Fruit fly (Drosophila melanogaster) whole organism, prepupa: Measurements from ENCODE around the gene Sgs8.

Source experiments
- CG15336 ChIP-seq: fragments of 200-800 bp; sonication (Bioruptor generic); IDR thresholded peaks from 2 replicates; pipeline ENCODE4 v1.3.6; 2022; ENCODE audit warnings: missing biosample characterization, missing genetic modification characterization
- CG6163 ChIP-seq: fragments of 200-800 bp; sonication (Bioruptor generic); IDR thresholded peaks from 3 replicates; pipeline ENCODE4 v1.3.6; 2022; ENCODE audit warnings: missing biosample characterization, missing genetic modification characterization
- Eip78C ChIP-seq: fragments of 200-800 bp; sonication (Bioruptor generic); peaks from one replicate; lab custom pipeline; 2016; ENCODE audit warnings: missing biosample characterization, missing genetic modification characterization
- Smox ChIP-seq: fragments of 200-800 bp; sonication (Bioruptor generic); optimal IDR thresholded peaks from 3 replicates; lab custom pipeline; 2016; ENCODE audit warnings: missing biosample characterization, missing genetic modification characterization
- Sox14 ChIP-seq: fragments of 200-800 bp; sonication (Bioruptor generic); optimal IDR thresholded peaks from 3 replicates; lab custom pipeline; 2016; ENCODE audit warnings: missing biosample characterization, missing genetic modification characterization
- Sox15 ChIP-seq: fragments of 200-800 bp; sonication (Bioruptor generic); optimal IDR thresholded peaks from 3 replicates; lab custom pipeline; 2016; ENCODE audit warnings: missing biosample characterization, missing genetic modification characterization

dm6 chr3L:11533704-11534319 lies 24.6 kb upstream of the Sgs8 start:
- TF ChIP-seq Sox15 (GFP tag; lab: Kevin White, UChicago) (no peak), CG6163 (GFP tag; lab: Robert Waterston, UW) (no peak), Smox (peak; percentile 61), Eip78C (peak; percentile 79), Sox14 (GFP tag; lab: Kevin White, UChicago) (peak; percentile 47), CG15336 (GFP tag; lab: Robert Waterston, UW) (peak; percentile 35; the same call in 1 of the 2 replicates)
